Fruit fly (Drosophila melanogaster): ENCODE data around the gene retm.
A peak's percentile ranks its signal among the peaks of the same experiment; 100 is the strongest.

The retm gene

DNA sequence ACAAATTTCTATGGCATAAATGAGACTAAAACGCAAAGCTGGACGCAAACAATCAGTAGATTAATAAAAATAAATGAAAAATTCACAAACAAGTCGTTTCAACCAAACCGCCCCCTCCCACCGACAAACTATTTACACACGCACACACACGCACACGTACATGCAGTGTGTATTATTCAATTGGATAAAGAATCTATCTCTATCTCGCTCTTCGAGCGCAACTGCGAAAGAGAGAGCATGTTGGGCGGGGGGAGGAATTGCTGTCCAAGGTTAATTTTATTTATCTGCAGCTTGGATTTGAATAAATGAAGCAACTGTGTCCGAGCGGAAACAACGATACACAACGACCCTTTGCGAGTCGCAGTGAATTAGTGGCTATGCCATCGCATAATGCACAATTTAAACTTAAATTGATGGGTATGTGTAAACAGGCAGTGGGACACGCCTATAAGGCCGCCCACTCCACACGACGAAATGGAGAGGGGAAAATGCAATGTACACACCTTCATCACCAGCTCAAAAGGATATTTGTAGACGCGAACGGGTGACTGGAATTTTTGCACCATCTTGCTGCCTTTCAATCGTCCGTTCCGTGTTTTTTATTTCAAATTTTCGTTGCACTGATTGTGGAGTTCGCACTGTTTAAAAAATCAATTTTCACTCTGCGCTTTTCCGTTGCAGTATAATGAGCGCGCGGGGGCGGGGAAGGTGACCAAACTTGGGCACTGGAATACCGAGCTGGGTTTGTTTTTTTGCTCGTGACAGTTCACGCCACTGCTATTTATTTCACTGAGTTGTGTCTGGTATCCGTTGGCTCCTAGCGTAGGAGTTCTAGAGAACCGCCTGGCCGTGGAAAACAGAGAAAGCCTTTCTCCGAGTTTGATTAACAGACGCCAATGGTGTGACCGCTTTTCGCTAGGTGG, at the start of gene retm:
Gene retm, minus strand, starts transcription at position 898 of the 923 bp plus-strand sequence.
- TF ChIP-seq noc (tag; optimal IDR thresholded peaks at IDR 0.05) = peak; percentile 44

DNA sequence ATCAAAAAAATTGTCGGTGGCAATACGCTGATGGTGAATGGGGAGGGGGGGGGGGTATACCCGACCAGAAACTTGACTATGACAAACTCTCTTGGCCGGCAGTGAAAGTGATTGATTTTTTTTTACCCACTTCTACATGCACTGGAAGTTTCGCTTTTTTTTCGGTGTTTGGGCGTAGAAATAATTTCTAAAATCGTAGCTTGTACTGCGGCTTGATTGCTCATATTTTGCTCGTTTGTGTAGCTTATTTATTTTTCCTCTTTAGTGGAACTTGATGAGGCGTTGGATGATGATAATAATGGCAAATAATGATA, 48.0 kb upstream of the retm start:
- no peak for TF ChIP-seq noc (tag; optimal IDR thresholded peaks at IDR 0.05)

DNA sequence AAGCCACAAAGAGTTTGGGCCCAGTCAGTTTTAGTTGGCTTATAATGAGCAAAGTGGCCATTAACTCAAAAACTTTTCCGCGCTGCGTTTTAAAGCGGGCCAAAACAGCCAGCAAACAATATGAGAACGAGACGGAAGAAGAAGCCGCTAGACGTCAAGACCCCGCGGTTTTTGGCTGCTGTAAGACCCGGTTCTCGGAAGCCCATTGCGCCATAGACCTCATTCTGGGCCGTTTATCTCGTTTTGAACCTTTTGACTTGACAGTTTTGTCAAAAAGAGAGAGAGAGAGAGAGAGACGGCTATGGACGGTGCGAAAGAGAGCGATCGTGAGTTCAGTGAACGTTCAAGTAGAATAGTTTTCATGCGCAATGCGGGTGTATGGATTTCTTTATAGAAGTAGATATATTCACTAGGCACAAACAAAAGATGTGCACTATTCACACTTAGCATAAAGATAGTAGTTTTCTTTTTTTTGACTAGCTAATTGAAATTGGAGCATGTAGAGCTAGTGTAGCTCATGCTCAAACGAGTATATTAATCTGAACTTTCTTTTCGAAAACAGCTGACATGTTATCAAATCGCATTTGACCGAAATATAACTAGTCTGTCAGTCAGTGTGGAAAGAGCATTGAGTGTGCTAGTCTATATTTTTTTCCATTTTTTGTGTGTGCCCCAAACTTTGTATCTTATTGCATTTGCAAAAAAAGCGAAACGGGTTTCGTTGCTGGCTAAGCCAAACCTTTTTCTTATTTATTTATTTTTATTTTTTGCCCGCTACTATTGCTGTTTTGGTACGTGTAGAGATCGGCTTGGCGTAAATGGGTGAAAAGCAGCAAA, 47.4 kb upstream of the retm start:
- TF ChIP-seq noc (tag; optimal IDR thresholded peaks at IDR 0.05) = no peak

DNA sequence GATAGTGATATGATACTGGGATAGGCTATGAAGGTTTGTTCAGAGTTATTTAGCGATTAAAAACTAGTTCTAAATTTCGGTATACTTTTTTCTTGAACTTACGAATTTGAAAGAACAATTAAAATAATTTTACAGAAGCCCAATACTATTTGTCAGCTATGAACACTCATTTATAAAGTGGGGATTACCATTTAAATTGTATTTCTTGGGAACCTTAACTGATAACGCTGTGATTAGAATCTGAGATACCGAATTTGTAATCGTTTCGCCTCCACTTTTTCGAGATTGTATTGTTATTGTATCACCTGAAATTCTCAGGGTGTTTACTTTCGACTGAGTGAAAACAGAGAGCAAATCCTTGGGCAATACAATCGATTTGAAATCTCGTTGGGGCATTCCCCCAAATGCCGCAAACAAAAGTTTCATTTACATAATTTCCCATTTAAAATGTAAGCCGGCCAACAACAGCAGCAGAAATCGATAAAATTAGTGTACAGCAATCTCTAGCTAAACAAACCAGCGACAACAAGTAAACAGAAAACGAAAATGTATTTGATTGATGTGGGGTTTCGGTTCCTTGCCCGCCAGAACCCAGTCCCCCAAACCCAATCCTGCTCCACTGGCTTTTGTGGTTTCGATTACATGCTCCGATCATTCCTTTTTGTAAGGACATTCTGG, 45.1 kb upstream of the retm start:
- TF ChIP-seq noc (tag; optimal IDR thresholded peaks at IDR 0.05) = no peak

DNA sequence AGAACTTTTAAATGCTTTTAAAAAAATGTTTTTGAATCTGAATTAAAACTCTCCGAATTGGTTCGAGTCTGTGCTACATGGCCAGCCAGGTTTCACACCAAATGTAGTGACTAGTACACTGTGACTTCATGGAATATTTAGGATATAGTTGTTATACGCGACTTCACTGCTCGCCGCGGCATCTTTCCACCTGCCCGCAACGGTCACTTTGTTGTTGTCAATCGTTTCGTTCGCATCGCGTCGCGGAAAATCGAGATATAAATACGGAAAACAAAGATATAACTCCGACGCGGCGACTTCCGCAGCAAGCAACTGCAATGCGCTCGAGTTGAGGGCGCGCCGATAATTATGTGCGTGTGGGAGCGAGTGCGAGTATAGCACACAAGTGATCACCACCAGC, 42.7 kb upstream of the retm start, which contains the start of gene CG31637:
Gene CG31637, plus strand, starts transcription at position 200 of the 400 bp plus-strand sequence.
- TF ChIP-seq noc (tag; optimal IDR thresholded peaks at IDR 0.05) = no peak

DNA sequence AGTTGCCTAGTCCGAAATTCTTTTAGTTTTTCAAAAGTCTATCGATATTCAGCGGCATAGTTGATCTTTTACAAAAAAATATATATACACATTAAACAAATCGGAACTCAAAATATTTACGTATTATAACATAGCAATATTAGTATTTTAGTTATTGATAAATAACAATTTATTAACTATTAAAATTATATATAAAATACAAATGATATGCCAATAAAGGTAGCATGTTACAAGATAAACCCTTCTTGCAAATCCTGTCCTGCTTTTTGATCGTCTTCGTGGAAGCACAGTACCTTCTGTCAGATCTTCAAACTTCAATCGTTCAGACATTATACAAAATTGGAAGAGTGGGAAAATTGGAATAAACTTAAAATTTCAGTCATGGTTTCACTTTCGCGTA, 41.0 kb upstream of the retm start, which contains the start of gene CG9550:
Gene CG9550, plus strand, starts transcription at position 301 of the 400 bp plus-strand sequence.
- TF ChIP-seq noc (tag; optimal IDR thresholded peaks at IDR 0.05) = no peak

DNA sequence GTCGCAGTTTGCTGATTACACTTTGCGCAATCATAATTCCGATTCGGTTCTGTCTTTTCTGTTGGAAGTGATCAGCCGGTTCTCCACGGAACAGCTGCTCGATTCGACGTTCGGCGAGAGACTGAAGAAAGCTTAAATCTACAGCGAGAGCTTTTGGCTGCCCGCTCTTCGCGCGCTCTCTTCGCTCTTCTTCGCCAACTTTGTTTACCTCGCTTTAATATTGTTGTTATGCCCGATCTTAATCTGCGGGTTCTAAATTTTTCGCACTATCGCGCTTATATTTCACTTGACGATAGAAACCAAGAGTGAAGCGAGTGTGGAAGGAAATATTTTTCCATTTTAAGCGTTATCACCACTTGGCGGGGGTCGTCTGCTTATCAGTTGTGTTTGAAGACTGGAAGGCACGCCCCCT, 38.7 kb upstream of the retm start, which contains the start of gene CG9547:
Gene CG9547, minus strand, starts transcription at position 128 of the 412 bp plus-strand sequence.
- peak; percentile 99 for TF ChIP-seq noc (tag; optimal IDR thresholded peaks at IDR 0.05)

DNA sequence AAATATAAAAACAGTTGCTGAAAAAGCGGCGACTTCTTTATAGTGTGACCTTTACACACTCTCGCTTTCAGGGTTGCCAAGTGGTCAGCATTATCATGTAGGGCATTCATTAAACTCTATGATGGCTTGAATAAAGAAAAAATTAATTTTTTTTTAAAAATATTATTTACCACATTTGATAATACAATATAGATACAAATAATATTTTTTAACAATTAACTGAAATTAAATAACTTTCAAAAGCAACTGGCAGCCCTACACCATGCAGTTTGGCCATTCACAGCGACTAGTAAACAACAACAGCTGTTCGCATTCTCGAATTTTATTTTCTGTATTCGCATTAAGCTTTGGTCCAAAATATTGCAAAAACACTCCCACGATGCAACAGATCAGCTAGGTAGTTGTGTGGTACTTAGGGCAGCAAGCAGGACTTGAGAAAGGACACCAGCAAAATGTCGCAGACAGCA, 35.1 kb upstream of the retm start, which contains the start of the genes Phf5a and CG31638:
Gene Phf5a, minus strand, starts transcription at position 61 of the 467 bp plus-strand sequence.
Gene CG31638, plus strand, starts transcription at position 279 of the 467 bp plus-strand sequence.
- TF ChIP-seq noc (tag; optimal IDR thresholded peaks at IDR 0.05) = peak; percentile 89

DNA sequence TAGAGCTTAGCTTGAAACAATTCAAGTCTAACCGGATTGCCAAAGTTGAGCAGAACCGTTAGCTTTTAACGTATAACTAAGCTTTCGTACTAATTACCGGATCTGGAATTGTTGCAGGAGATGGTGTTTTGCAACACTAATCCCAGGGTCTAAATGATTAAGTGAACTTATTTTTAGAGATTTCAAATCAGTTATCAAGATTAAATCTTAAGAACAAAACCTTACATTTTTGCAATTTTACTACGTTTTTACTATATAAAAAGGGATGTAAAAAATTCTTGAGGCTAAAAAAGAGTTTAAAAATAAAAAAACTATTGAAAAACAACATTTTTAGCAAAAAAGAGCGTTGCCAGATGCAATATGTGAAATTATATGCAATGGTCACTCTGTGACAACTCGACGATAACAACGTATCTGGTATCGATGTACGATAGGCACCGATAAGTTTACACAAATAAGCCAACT, 33.0 kb upstream of the retm start, which contains the start of the genes KFase and epsilonCOP:
Gene KFase, minus strand, starts transcription at position 81 of the 465 bp plus-strand sequence.
Gene epsilonCOP, plus strand, starts transcription at position 415 of the 465 bp plus-strand sequence.
- TF ChIP-seq noc (tag; optimal IDR thresholded peaks at IDR 0.05) = peak; percentile 34

DNA sequence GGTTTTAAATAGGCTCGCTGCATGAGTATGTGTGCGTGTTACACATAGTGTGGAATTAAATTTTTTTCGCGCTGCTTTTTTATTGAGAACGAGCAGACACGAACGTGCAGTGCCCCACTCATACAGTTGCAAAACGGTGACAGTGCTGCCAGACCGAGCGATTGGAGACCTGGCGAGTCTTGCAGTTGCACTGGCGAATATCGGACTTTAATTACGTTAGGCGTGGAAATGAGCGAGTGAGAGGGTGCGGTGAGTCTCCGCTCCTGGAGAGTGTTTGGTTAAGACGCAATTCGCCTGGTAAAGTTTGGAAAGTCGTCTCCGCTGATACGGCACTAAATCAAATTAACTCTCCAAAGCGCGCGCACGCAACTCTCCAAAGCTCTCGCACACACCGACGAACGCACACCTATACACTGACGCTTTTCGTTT, 25.6 kb upstream of the retm start:
- no peak for TF ChIP-seq noc (tag; optimal IDR thresholded peaks at IDR 0.05)

DNA sequence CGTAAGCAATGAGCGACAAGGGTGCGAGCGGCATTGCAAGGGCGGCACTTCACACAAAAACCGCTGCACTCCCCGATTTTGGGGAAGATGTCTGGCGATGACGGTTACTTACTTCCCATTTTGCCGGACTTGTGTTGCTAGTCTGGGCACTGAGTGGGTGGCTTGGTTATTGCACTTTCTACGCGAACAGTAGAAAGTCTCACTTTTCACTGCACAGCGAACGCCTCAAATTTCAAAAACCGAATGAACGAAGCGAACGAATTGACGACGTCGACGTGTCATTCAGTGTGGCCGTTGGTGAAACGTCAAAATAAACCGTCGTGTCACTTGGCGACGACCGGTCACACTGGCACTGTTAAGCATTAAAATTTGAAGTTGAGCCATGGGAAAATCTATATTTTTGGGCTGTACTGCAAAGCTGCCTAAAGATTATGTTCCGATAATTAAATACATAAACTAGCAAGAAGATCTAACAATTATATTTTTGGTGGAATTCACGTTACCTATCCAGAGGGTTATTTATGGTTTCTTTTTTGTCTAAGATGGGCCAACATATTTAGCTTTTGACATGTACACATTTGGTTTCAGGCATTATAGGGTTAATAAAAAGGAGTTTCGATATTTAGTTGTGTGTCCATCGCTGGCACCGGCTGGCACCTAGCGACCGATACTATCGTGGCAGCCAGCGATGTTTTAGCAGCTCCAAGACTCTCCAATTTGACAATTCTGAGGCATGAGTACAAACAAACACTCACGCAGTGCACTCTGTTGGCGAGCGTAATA, 24.7 kb upstream of the retm start, which contains the start of the genes Sec61alpha and Daxx:
Gene Sec61alpha, minus strand, starts transcription at position 364 of the 783 bp plus-strand sequence.
Gene Daxx, plus strand, starts transcription at position 718 of the 783 bp plus-strand sequence.
- TF ChIP-seq noc (tag; optimal IDR thresholded peaks at IDR 0.05) = peak; percentile 50

DNA sequence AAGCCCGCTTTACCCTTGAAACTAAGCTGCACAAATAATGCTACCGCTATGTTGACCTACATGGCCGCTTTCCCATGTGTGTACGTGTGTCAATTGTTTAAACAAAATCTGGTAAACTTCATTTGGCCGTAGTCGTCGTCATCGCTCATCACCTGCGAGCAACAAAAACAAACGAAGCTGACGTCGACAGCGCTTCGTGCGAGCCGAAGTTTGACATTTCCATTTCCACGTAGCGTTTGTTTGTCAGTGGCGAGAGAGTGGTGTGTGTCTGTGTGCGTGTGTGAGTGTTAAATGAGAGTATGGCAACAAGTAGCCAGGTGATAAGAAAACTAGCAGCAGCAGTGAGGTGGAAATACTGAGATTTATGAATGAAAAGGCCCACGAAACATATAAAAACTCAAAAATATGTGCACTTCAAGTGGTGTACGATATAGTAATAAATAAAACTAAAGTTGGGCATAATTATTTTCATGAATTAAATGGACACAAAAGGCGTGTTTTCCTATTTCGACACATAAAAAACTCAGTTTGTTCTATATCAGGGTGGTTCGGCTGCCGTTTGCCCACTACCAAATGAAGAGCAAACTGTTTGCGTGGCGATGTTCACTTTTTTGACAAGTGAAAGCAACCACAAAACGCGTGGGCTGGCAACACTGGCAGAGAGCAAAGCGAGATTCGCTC, 23.6 kb upstream of the retm start:
- peak; percentile 52 for TF ChIP-seq noc (tag; optimal IDR thresholded peaks at IDR 0.05)

DNA sequence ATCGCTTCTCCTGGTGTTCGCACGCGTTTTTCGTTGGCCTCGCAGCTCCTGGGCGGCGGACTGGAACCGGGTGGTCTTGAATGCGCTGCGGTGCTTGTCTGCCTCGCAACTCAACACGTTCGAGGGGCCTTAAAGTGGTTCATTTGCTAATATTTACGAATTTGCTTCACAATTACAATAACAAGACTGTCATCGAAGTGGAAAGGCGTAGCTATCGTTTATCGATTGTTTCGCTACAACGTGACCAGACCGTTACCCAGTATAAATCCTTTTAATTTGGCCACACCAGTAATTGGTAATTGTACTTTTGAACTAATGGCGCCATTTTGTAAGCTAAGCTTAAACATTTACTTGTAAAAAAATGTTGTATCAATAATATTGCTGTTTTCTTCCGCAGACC, 21.0 kb upstream of the retm start, which contains the start of gene CG9536:
Gene CG9536, minus strand, starts transcription at position 223 of the 400 bp plus-strand sequence.
- TF ChIP-seq noc (tag; optimal IDR thresholded peaks at IDR 0.05) = no peak
